Worm (Caenorhabditis elegans) whole organism, L4/young adult: ENCODE results near the gene inpp-4B.
A peak's percentile ranks its signal among the peaks of the same experiment; 100 is the strongest.

Experiments used
- W03F9.2 ChIP-seq: fragments of 150-350 bp; optimal IDR thresholded peaks from 2 replicates; lab custom pipeline; 2014; ENCODE audit warnings: missing biosample characterization, missing genetic modification characterization
- dao-5 ChIP-seq: sonication (generic microtip); optimal IDR thresholded peaks from 2 replicates; lab custom pipeline; 2016; ENCODE audit warnings: missing genotype, missing genetic modification characterization, moderate library complexity, missing compliant biosample characterization
- him-1 ChIP-seq: sonication (generic microtip); optimal IDR thresholded peaks from 2 replicates; lab custom pipeline; 2016; ENCODE audit warnings: missing genotype, missing genetic modification reagents, missing genetic modification characterization, missing compliant biosample characterization

DNA sequence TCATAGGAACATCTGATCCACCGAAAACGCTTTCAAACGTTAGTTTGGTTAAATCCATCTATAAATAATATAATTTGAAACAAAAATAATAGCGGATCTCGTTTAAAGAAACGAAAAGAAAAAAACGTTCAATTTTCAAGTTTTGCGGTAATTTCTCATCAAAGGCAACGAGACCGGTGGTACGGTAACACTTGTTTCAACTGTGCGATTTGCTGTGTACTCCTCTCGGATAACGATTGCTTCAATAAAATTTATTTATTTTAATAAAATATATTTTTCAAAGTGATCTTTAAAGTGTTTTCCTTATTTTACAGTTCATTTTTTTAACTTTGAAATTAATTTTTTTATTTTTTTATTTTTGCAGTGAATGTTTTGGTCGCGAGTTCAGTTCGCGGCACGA is 48.1 kb downstream of the inpp-4B start, which contains the start of the genes rde-4 and cox-14:
- TF ChIP-seq him-1 (tag; lab: Kevin White, UChicago) (no peak), W03F9.2 (tag; lab: Kevin White, UChicago) (peak; percentile 82), dao-5 (tag; lab: Kevin White, UChicago) (no peak)
